Fruit fly (Drosophila melanogaster): Measurements from ENCODE around the gene Trpml.
"Not testable (repeated sequence)": the region's sequence is repeated elsewhere in the genome, so short reads cannot be mapped to it uniquely, and the experiment has no call there.

Trpml gene

DNA sequence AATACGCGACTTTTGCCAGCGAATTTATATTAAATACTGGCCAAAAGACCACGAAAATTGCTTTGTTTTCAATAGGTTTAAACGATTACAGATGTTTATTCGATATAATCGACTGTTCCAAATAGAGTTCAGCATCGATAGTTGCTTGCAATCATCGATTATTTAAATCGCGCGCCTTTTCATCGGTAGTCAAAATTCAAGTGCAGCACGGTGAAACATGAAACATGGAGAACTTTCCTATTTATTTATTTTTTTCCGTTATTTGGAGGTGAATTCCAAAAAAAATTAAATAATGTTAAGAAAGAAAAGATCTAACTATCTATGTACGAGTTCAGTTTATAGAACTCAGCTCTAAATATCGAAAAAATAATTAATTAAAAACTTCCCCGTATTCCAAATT lies at the start of gene Trpml:
Gene Trpml (minus strand): TSS at position 101 of the 400 bp plus-strand sequence.
- not testable (repeated sequence) for TF ChIP-seq fd3F (GFP tag; optimal IDR thresholded peaks at IDR 0.05); CG7963 (GFP tag; IDR thresholded peaks at IDR 0.05; ENCODE audit: partially characterized antibody); BtbVII (GFP tag; optimal IDR thresholded peaks at IDR 0.05)

DNA sequence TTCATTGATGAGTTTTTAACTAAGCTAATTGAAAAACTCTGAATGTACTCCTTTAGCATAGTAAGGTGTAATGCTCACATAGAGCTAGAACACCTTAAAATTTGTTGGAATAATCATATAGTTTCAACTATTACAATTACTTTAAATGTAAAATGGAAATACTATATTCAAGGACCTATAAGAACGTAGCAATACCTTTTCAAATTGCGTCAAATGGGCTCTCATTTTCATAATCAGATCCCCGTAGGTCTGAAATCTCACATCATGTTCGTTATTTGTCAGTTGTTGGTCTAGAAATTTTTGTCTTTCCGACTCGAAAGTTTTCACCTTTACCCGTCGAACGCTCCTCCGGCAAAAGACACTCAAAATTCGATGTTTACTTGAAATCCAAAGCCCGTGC lies 42.0 kb upstream of the Trpml start, which contains the start of gene Vtld:
Gene Vtld (plus strand): TSS at position 301 of the 400 bp plus-strand sequence.
- not testable (repeated sequence) for TF ChIP-seq ERR, CG33213, lilli (GFP tag; optimal IDR thresholded peaks at IDR 0.05)

DNA sequence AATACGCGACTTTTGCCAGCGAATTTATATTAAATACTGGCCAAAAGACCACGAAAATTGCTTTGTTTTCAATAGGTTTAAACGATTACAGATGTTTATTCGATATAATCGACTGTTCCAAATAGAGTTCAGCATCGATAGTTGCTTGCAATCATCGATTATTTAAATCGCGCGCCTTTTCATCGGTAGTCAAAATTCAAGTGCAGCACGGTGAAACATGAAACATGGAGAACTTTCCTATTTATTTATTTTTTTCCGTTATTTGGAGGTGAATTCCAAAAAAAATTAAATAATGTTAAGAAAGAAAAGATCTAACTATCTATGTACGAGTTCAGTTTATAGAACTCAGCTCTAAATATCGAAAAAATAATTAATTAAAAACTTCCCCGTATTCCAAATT lies 31.5 kb upstream of the Trpml start, which contains the start of gene CG42638:
Gene CG42638 (minus strand): TSS at position 101 of the 400 bp plus-strand sequence.
- TF ChIP-seq bigmax (GFP tag; optimal IDR thresholded peaks at IDR 0.05); CG7372 (GFP tag; IDR thresholded peaks at IDR 0.05); CG12219 (GFP tag; optimal IDR thresholded peaks at IDR 0.05): not testable (repeated sequence)

DNA sequence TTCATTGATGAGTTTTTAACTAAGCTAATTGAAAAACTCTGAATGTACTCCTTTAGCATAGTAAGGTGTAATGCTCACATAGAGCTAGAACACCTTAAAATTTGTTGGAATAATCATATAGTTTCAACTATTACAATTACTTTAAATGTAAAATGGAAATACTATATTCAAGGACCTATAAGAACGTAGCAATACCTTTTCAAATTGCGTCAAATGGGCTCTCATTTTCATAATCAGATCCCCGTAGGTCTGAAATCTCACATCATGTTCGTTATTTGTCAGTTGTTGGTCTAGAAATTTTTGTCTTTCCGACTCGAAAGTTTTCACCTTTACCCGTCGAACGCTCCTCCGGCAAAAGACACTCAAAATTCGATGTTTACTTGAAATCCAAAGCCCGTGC lies 10.6 kb upstream of the Trpml start, which contains the start of gene CG42529:
Gene CG42529 (plus strand): TSS at position 301 of the 400 bp plus-strand sequence.
- TF ChIP-seq CG13775 (GFP tag; optimal IDR thresholded peaks at IDR 0.05); Rx (GFP tag; IDR thresholded peaks at IDR 0.05); CG14860 (GFP tag; IDR thresholded peaks at IDR 0.05; ENCODE audit: partially characterized antibody): not testable (repeated sequence)

- TF ChIP-seq lov (optimal IDR thresholded peaks at IDR 0.05): no peak
- 0 out of 3 replicates have a peak, but pooled peaks have one; percentile 10 for TF ChIP-seq lov (GFP tag; IDR thresholded peaks at IDR 0.05)
- no peak for TF ChIP-seq CG15479 (GFP tag; optimal IDR thresholded peaks at IDR 0.05)
- no peak for TF ChIP-seq CG9727 (GFP tag; optimal IDR thresholded peaks at IDR 0.05)
- peak; percentile 27; the same call in 1 of the 2 replicates for TF ChIP-seq Adf1 (GFP tag; IDR thresholded peaks at IDR 0.05)
- TF ChIP-seq CG6175 (GFP tag; IDR thresholded peaks at IDR 0.05): peak; percentile 66; the same call in 1 of the 3 replicates
- TF ChIP-seq kni (GFP tag; optimal IDR thresholded peaks at IDR 0.05): peak; percentile 76
- no peak for TF ChIP-seq CoRest (tag; optimal IDR thresholded peaks at IDR 0.05)
- TF ChIP-seq CG10274 (GFP tag; optimal IDR thresholded peaks at IDR 0.05): no peak
- 0 out of 2 replicates have a peak, but pooled peaks have one; percentile 32 for TF ChIP-seq vvl (GFP tag; IDR thresholded peaks at IDR 0.05)
- TF ChIP-seq ato (GFP tag; IDR thresholded peaks at IDR 0.05; ENCODE audit: partially characterized antibody): no peak
- TF ChIP-seq ci (GFP tag; IDR thresholded peaks at IDR 0.05): 0 out of 3 replicates have a peak, but pooled peaks have one; percentile 29
- TF ChIP-seq CG2712 (tag; optimal IDR thresholded peaks at IDR 0.05): no peak
- peak; percentile 26 for TF ChIP-seq CG13894 (tag; optimal IDR thresholded peaks at IDR 0.05)
- TF ChIP-seq her (GFP tag; optimal IDR thresholded peaks at IDR 0.05): no peak
- TF ChIP-seq sens (GFP tag): peak; percentile 13
- TF ChIP-seq Jarid2 (GFP tag; optimal IDR thresholded peaks at IDR 0.05): peak; percentile 37
- peak; percentile 58 for TF ChIP-seq CG12769 (tag; optimal IDR thresholded peaks at IDR 0.05)
- peak; percentile 28 for TF ChIP-seq Nf-YB (GFP tag; optimal IDR thresholded peaks at IDR 0.05)
- TF ChIP-seq Drgx (GFP tag; IDR thresholded peaks at IDR 0.05): 0 out of 2 replicates have a peak, but pooled peaks have one; percentile 21
- peak; percentile 8; the same call in 1 of the 2 replicates for TF ChIP-seq CG32532 (GFP tag; IDR thresholded peaks at IDR 0.05)
- TF ChIP-seq tgo (GFP tag; IDR thresholded peaks at IDR 0.05): 0 out of 3 replicates have a peak, but pooled peaks have one; percentile 17
- TF ChIP-seq CG17829 (tag; optimal IDR thresholded peaks at IDR 0.05): no peak
- no peak for TF ChIP-seq gem (tag; optimal IDR thresholded peaks at IDR 0.05)
- peak; percentile 33 for TF ChIP-seq CG3995 (GFP tag; optimal IDR thresholded peaks at IDR 0.05)
- no peak for TF ChIP-seq Blimp-1 (GFP tag; optimal IDR thresholded peaks at IDR 0.05)
- peak; percentile 11 for TF ChIP-seq sd (tag; optimal IDR thresholded peaks at IDR 0.05)
- no peak for TF ChIP-seq usp (GFP tag; optimal IDR thresholded peaks at IDR 0.05)
- peak; percentile 73 for TF ChIP-seq Med (GFP tag)
- no peak for TF ChIP-seq CG12155 (GFP tag; optimal IDR thresholded peaks at IDR 0.05)
Observed at dm6 chr3L:19707570-19708146, 10.5 kb downstream of the Trpml start, which contains the start of gene serp. Gene serp, minus strand, starts transcription at chr3L:19708015.

Measured in whole organism, embryonic.